Worm (Caenorhabditis elegans): ENCODE measurements around the gene math-13.

- TF ChIP-seq unc-3 (GFP tag; conservative IDR thresholded peaks at IDR 0.05) (no peak), unc-3 (tag; optimal IDR thresholded peaks at IDR 0.05) (no peak), ceh-14 (tag; optimal IDR thresholded peaks at IDR 0.05) (no peak)
Measured at ce11 chrII:1912741-1913140, 37.0 kb downstream of the math-13 start, which contains the start of gene math-31.
